Worm (Caenorhabditis elegans) whole organism, young adult: Measurements from ENCODE around the gene ZC53.22.

Source experiments
- F22D6.2 ChIP-seq: sonication (generic microtip); optimal IDR thresholded peaks from 2 replicates; lab custom pipeline; 2016; ENCODE audit warnings: mild to moderate bottlenecking, missing genetic modification characterization, missing compliant biosample characterization
- ccch-3 ChIP-seq: fragments of 200-800 bp; sonication (Bioruptor generic); optimal IDR thresholded peaks from 2 replicates; lab custom pipeline; 2018; ENCODE audit warnings: mild to moderate bottlenecking, missing genetic modification characterization, missing compliant biosample characterization
- ceh-100 ChIP-seq: fragments of 200-800 bp; sonication (Bioruptor generic); IDR thresholded peaks from 2 replicates; pipeline ENCODE4 v1.3.6; 2022; ENCODE audit warnings: missing genetic modification reagents, missing genetic modification characterization, missing compliant biosample characterization
- dpl-1 ChIP-seq: fragments of 150-350 bp; optimal IDR thresholded peaks from 2 replicates; lab custom pipeline; 2014; ENCODE audit warnings: missing biosample characterization, missing genetic modification reagents, missing genetic modification characterization
- pha-4 ChIP-seq: fragments of 150-350 bp; sonication (generic microtip); optimal IDR thresholded peaks from 2 replicates; lab custom pipeline; 2014; ENCODE audit warnings: missing biosample characterization, missing genetic modification reagents, missing genetic modification characterization
- unc-62 ChIP-seq: fragments of 150-350 bp; optimal IDR thresholded peaks from 2 replicates; lab custom pipeline; 2014; ENCODE audit warnings: missing biosample characterization, missing genetic modification reagents, missing genetic modification characterization

DNA sequence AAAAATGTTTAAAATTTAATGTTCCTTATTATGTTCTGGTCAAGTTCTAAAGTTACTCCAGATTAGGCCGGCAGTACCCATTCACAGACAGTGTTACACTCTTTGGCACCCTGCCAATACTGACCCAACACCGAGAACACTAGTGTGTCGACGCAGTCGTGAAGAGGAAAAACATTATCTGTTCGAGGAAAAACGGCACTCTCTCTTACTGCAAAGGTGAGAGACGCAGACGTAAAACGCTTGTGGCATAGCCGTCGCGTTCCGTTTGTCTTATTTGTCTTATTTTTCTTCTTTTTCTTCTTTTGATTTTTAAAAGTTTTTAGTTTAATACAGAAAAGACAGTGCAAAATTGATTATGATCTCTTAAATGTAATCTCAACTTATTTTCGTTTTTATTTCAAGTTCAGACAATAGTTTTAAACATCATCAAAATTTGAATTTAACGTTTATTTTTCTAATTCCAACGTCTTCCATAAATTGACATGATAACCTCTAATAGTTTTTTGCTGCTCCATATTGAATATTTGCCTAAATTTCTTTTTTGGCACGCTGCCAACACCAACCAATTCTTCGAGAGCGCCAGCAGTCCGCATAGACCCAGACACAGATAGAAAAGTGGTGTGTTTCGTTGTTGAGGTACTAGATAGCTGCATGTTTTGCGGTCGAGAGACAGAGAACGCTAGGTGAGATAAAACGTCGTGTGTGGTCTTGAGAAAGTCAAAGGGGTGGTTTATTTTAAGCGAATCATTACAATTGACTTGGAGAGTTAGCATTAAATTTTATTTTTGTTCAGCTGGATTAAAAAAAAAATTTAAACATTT, 38.9 kb upstream of the ZC53.22 start:
- TF ChIP-seq ccch-3 (GFP tag; lab: Kevin White, UChicago) (no peak), F22D6.2 (tag; lab: Kevin White, UChicago) (no peak), dpl-1 (no peak), pha-4 (tag; lab: Kevin White, UChicago) (no peak), unc-62 (no peak), ceh-100 (no peak)
